Fruit fly (Drosophila melanogaster) whole organism, embryonic: ENCODE results near the gene Cyp318a1.

ENCODE experiments used
- ATbp ChIP-seq: fragments of 200-800 bp; sonication (Bioruptor generic); optimal IDR thresholded peaks from 2 replicates; lab custom pipeline; 2017; ENCODE audit warnings: missing biosample characterization, mild to moderate bottlenecking, missing genetic modification characterization, missing genetic modification reagents
- Adf1 ChIP-seq: fragments of 200-800 bp; sonication (Bioruptor generic); IDR thresholded peaks from 2 replicates; pipeline ENCODE4 v1.3.6; 2022; ENCODE audit warnings: missing biosample characterization, missing genetic modification characterization
- CG11456 ChIP-seq: fragments of 200-800 bp; sonication (Bioruptor generic); IDR thresholded peaks from 3 replicates; pipeline ENCODE4 v1.3.6; 2022; ENCODE audit warnings: missing biosample characterization, missing genetic modification characterization
- CG11723 ChIP-seq: fragments of 200-800 bp; sonication (Bioruptor generic); optimal IDR thresholded peaks from 2 replicates; lab custom pipeline; 2017; ENCODE audit warnings: missing biosample characterization, mild to moderate bottlenecking, missing genetic modification characterization
- CG13123 ChIP-seq: fragments of 200-800 bp; sonication (Bioruptor generic); optimal IDR thresholded peaks from 2 replicates; lab custom pipeline; 2016; ENCODE audit warnings: missing biosample characterization, missing genetic modification characterization
- CG14710 ChIP-seq: fragments of 200-800 bp; sonication (Bioruptor generic); optimal IDR thresholded peaks from 3 replicates; lab custom pipeline; 2019; ENCODE audit warnings: missing biosample characterization, mild to moderate bottlenecking, missing genetic modification characterization, moderate library complexity
- CG17359 ChIP-seq: fragments of 200-800 bp; sonication (Bioruptor generic); optimal IDR thresholded peaks from 3 replicates; lab custom pipeline; 2018; ENCODE audit warnings: missing biosample characterization, mild to moderate bottlenecking, missing genetic modification characterization, moderate library complexity
- CG17912 ChIP-seq: fragments of 200-800 bp; sonication (Bioruptor generic); optimal IDR thresholded peaks from 2 replicates; lab custom pipeline; 2018; ENCODE audit warnings: missing biosample characterization, mild to moderate bottlenecking, missing genetic modification characterization
- CG18262 ChIP-seq: fragments of 200-800 bp; optimal IDR thresholded peaks from 3 replicates; lab custom pipeline; 2019; ENCODE audit warnings: missing biosample characterization, mild to moderate bottlenecking, missing genetic modification characterization, moderate library complexity
- CG2678 ChIP-seq: fragments of 200-800 bp; sonication (Bioruptor generic); optimal IDR thresholded peaks from 3 replicates; lab custom pipeline; 2019; ENCODE audit warnings: missing biosample characterization, mild to moderate bottlenecking, missing genetic modification characterization, moderate library complexity
- CG2712 ChIP-seq: fragments of 200-800 bp; optimal IDR thresholded peaks from 3 replicates; lab custom pipeline; 2019; ENCODE audit warnings: missing biosample characterization, mild to moderate bottlenecking, missing genetic modification characterization, moderate library complexity
- CG30403 ChIP-seq: fragments of 200-800 bp; sonication (Bioruptor generic); optimal IDR thresholded peaks from 3 replicates; lab custom pipeline; 2016; ENCODE audit warnings: missing biosample characterization, missing genetic modification characterization
- CG43689 ChIP-seq: fragments of 200-800 bp; sonication (Bioruptor generic); IDR thresholded peaks from 2 replicates; pipeline ENCODE4 v1.3.6; 2022; ENCODE audit warnings: missing biosample characterization, missing genetic modification characterization
- CG7556 ChIP-seq: fragments of 200-800 bp; sonication (Bioruptor generic); optimal IDR thresholded peaks from 2 replicates; lab custom pipeline; 2017; ENCODE audit warnings: missing biosample characterization, mild to moderate bottlenecking, missing genetic modification characterization
- CG7839 ChIP-seq: fragments of 200-800 bp; sonication (Bioruptor generic); optimal IDR thresholded peaks from 3 replicates; lab custom pipeline; 2018; ENCODE audit warnings: missing biosample characterization, mild to moderate bottlenecking, missing genetic modification characterization, moderate library complexity
- CG8924 ChIP-seq: fragments of 200-800 bp; optimal IDR thresholded peaks from 3 replicates; lab custom pipeline; 2019; ENCODE audit warnings: missing biosample characterization, mild to moderate bottlenecking, missing genetic modification characterization, moderate library complexity
- CoRest ChIP-seq: fragments of 200-800 bp; sonication (Bioruptor generic); optimal IDR thresholded peaks from 3 replicates; lab custom pipeline; 2018; ENCODE audit warnings: missing biosample characterization, mild to moderate bottlenecking, missing genetic modification characterization, moderate library complexity
- D ChIP-seq, 2 experiments: fragments of 200-800 bp in 1 of 2; fragments of >200 bp in 1 of 2; sonication (Bioruptor generic) in 1 of 2; optimal IDR thresholded peaks; 2 replicates in 1 of 2; 3 replicates in 1 of 2; lab custom pipeline; 2017; ENCODE audit warnings: mild to moderate bottlenecking in 1 of 2, missing biosample characterization in 1 of 2, missing genetic modification characterization in 1 of 2, missing genetic modification reagents in 1 of 2
- Hr51 ChIP-seq, 2 experiments: fragments of 200-800 bp; sonication (Bioruptor generic); optimal IDR thresholded peaks; 2 replicates in 1 of 2; 3 replicates in 1 of 2; lab custom pipeline; 2016 to 2018; ENCODE audit warnings: missing biosample characterization in 2 of 2, missing genetic modification characterization in 2 of 2, mild to moderate bottlenecking in 1 of 2, moderate library complexity in 1 of 2
- Hr78 ChIP-seq, 2 experiments: fragments of 200-800 bp in 1 of 2; fragments of >200 bp in 1 of 2; sonication (Bioruptor generic) in 1 of 2; optimal IDR thresholded peaks; 2 replicates each; lab custom pipeline; 2017 to 2019; ENCODE audit warnings: missing biosample characterization in 2 of 2, missing genetic modification characterization in 2 of 2, mild to moderate bottlenecking in 1 of 2, moderate library complexity in 1 of 2
- Mes4 ChIP-seq: fragments of 200-800 bp; sonication (Bioruptor generic); optimal IDR thresholded peaks from 2 replicates; lab custom pipeline; 2016; ENCODE audit warnings: missing biosample characterization, missing genetic modification characterization
- NC2α ChIP-seq: fragments of 200-800 bp; sonication (Bioruptor generic); optimal IDR thresholded peaks from 2 replicates; lab custom pipeline; 2016; ENCODE audit warnings: missing biosample characterization, missing genetic modification characterization
- PHDP ChIP-seq: fragments of 200-800 bp; sonication (Bioruptor generic); optimal IDR thresholded peaks from 3 replicates; lab custom pipeline; 2018; ENCODE audit warnings: missing biosample characterization, mild to moderate bottlenecking, missing genetic modification characterization, moderate library complexity
- Pdp1 ChIP-seq, 2 experiments: fragments of 200-800 bp; sonication (Bioruptor generic); optimal IDR thresholded peaks; 3 replicates each; lab custom pipeline; 2016; ENCODE audit warnings: missing biosample characterization in 2 of 2, missing genetic modification characterization in 2 of 2, mild to moderate bottlenecking in 1 of 2, moderate library complexity in 1 of 2
- Rfx ChIP-seq: fragments of 200-800 bp; sonication (Bioruptor generic); IDR thresholded peaks from 2 replicates; pipeline ENCODE4 v1.3.6; 2022; ENCODE audit warnings: missing biosample characterization, missing genetic modification characterization
- Sox100B ChIP-seq: fragments of 200-800 bp; sonication (Bioruptor generic); optimal IDR thresholded peaks from 3 replicates; lab custom pipeline; 2018; ENCODE audit warnings: missing biosample characterization, mild to moderate bottlenecking, missing genetic modification characterization
- Sox102F ChIP-seq: fragments of 200-800 bp; sonication (Bioruptor generic); optimal IDR thresholded peaks from 2 replicates; lab custom pipeline; 2018; ENCODE audit warnings: missing biosample characterization, mild to moderate bottlenecking, missing genetic modification characterization, moderate library complexity
- Ssrp ChIP-seq: fragments of 200-800 bp; sonication (Bioruptor generic); optimal IDR thresholded peaks from 2 replicates; lab custom pipeline; 2018; ENCODE audit warnings: missing biosample characterization, mild to moderate bottlenecking, missing genetic modification characterization, moderate library complexity
- Xbp1 ChIP-seq: fragments of 200-800 bp; sonication (Bioruptor generic); optimal IDR thresholded peaks from 3 replicates; lab custom pipeline; 2016; ENCODE audit warnings: missing biosample characterization, mild to moderate bottlenecking, missing genetic modification characterization
- abd-A ChIP-seq: fragments of 200-800 bp; sonication (Bioruptor generic); optimal IDR thresholded peaks from 3 replicates; lab custom pipeline; 2019; ENCODE audit warnings: missing biosample characterization, mild to moderate bottlenecking, missing genetic modification characterization, moderate library complexity
- ash1 ChIP-seq: fragments of 200-800 bp; sonication (Bioruptor generic); optimal IDR thresholded peaks from 2 replicates; lab custom pipeline; 2018; ENCODE audit warnings: missing biosample characterization, mild to moderate bottlenecking, missing genetic modification characterization
- az2 ChIP-seq: fragments of 200-800 bp; sonication (Bioruptor generic); optimal IDR thresholded peaks from 3 replicates; lab custom pipeline; 2016; ENCODE audit warnings: missing biosample characterization, missing genetic modification characterization
- bbx ChIP-seq: fragments of 200-800 bp; sonication (Bioruptor generic); IDR thresholded peaks from 2 replicates; pipeline ENCODE4 v1.3.6; 2022; ENCODE audit warnings: missing biosample characterization, missing genetic modification characterization; ENCODE audit not compliant: partially characterized antibody
- bigmax ChIP-seq: fragments of 200-800 bp; sonication (Bioruptor generic); optimal IDR thresholded peaks from 2 replicates; lab custom pipeline; 2018; ENCODE audit warnings: missing biosample characterization, mild to moderate bottlenecking, missing genetic modification characterization
- dmrt99B ChIP-seq: fragments of 200-800 bp; sonication (Bioruptor generic); optimal IDR thresholded peaks from 2 replicates; lab custom pipeline; 2018; ENCODE audit warnings: missing biosample characterization, mild to moderate bottlenecking, missing genetic modification characterization, moderate library complexity
- eve ChIP-seq, 2 experiments: fragments of >200 bp; optimal IDR thresholded peaks; 2 replicates each; lab custom pipeline; 2017; ENCODE audit warnings: missing biosample characterization in 2 of 2, missing genetic modification characterization in 2 of 2
- fd96Cb ChIP-seq: fragments of 200-800 bp; sonication (Bioruptor generic); optimal IDR thresholded peaks from 2 replicates; lab custom pipeline; 2018; ENCODE audit warnings: missing biosample characterization, mild to moderate bottlenecking, missing genetic modification characterization, moderate library complexity
- grau ChIP-seq: fragments of 200-800 bp; optimal IDR thresholded peaks from 3 replicates; lab custom pipeline; 2019; ENCODE audit warnings: missing biosample characterization, mild to moderate bottlenecking, missing genetic modification characterization, moderate library complexity
- gsb-n ChIP-seq: fragments of 200-800 bp; sonication (Bioruptor generic); optimal IDR thresholded peaks from 3 replicates; lab custom pipeline; 2018; ENCODE audit warnings: missing biosample characterization, mild to moderate bottlenecking, missing genetic modification characterization
- lab ChIP-seq: fragments of 200-800 bp; sonication (Bioruptor generic); optimal IDR thresholded peaks from 3 replicates; lab custom pipeline; 2017; ENCODE audit warnings: missing biosample characterization, missing genetic modification characterization, mild to moderate bottlenecking, moderate library complexity, missing genetic modification reagents
- lilli ChIP-seq: fragments of 200-800 bp; sonication (Bioruptor generic); optimal IDR thresholded peaks from 3 replicates; lab custom pipeline; 2016; ENCODE audit warnings: missing biosample characterization, missing genetic modification characterization
- mirr ChIP-seq: fragments of 200-800 bp; sonication (Bioruptor generic); optimal IDR thresholded peaks from 3 replicates; lab custom pipeline; 2018; ENCODE audit warnings: missing biosample characterization, mild to moderate bottlenecking, missing genetic modification characterization
- pb ChIP-seq: fragments of 200-800 bp; sonication (Bioruptor generic); optimal IDR thresholded peaks from 3 replicates; lab custom pipeline; 2016; ENCODE audit warnings: missing biosample characterization, missing genetic modification characterization
- phol ChIP-seq: fragments of 200-800 bp; sonication (Bioruptor generic); optimal IDR thresholded peaks from 3 replicates; lab custom pipeline; 2018; ENCODE audit warnings: missing biosample characterization, mild to moderate bottlenecking, missing genetic modification characterization, moderate library complexity
- rib ChIP-seq: fragments of 200-800 bp; sonication (Bioruptor generic); IDR thresholded peaks from 2 replicates; pipeline ENCODE4 v1.3.6; 2022; ENCODE audit warnings: missing biosample characterization, missing genetic modification characterization
- slbo ChIP-seq: fragments of 200-800 bp; sonication (Bioruptor generic); IDR thresholded peaks from 2 replicates; pipeline ENCODE4 v1.3.6; 2022; ENCODE audit warnings: missing biosample characterization, missing genetic modification characterization
- stwl ChIP-seq: fragments of 200-800 bp; sonication (Bioruptor generic); optimal IDR thresholded peaks from 3 replicates; lab custom pipeline; 2018; ENCODE audit warnings: missing biosample characterization, mild to moderate bottlenecking, missing genetic modification characterization, moderate library complexity
- tx ChIP-seq: fragments of 200-800 bp; sonication (Bioruptor generic); optimal IDR thresholded peaks from 2 replicates; lab custom pipeline; 2016; ENCODE audit warnings: missing biosample characterization, missing genetic modification characterization
- unpg ChIP-seq: fragments of 200-800 bp; sonication (Bioruptor generic); optimal IDR thresholded peaks from 3 replicates; lab custom pipeline; 2018; ENCODE audit warnings: missing biosample characterization, mild to moderate bottlenecking, missing genetic modification characterization, moderate library complexity

Gene Cyp318a1

dm6 chrX:12076243-12076642, 43.8 kb downstream of the Cyp318a1 start (continued):
- TF ChIP-seq gsb-n, result peak; percentile 0
- TF ChIP-seq unpg, result peak; percentile 24
- peak; percentile 26 for TF ChIP-seq phol (tag; lab: Kevin White, UChicago)
- no peak for TF ChIP-seq abd-A
- TF ChIP-seq dmrt99B (tag; lab: Kevin White, UChicago), result peak; percentile 55
- peak; percentile 37 for TF ChIP-seq grau (tag; lab: Kevin White, UChicago)
- peak; percentile 22 for TF ChIP-seq CoRest (tag; lab: Kevin White, UChicago)
- TF ChIP-seq D (optimal IDR thresholded peaks at IDR 0.05; lab: Kevin White, UChicago), result no peak
- peak; percentile 25 for TF ChIP-seq D (GFP tag; optimal IDR thresholded peaks at IDR 0.05; lab: Kevin White, UChicago)
- peak; percentile 59 for TF ChIP-seq CG2678 (tag; lab: Kevin White, UChicago)
- peak; percentile 20 for TF ChIP-seq Ssrp (tag; lab: Kevin White, UChicago)
- peak; percentile 40 for TF ChIP-seq CG7839 (tag; lab: Kevin White, UChicago)
- TF ChIP-seq slbo (GFP tag; lab: Robert Waterston, UW), result 0 out of 2 replicates have a peak, but pooled peaks have one; percentile 22
- peak; percentile 28 for TF ChIP-seq Sox102F (GFP tag; lab: Kevin White, UChicago)
- TF ChIP-seq Xbp1 (GFP tag; lab: Kevin White, UChicago), result peak; percentile 12
- TF ChIP-seq CG30403 (GFP tag; lab: Kevin White, UChicago), result peak; percentile 10
- TF ChIP-seq CG11456 (GFP tag; lab: Robert Waterston, UW), result no peak
- peak; percentile 6 for TF ChIP-seq fd96Cb
- peak; percentile 44 for TF ChIP-seq lab (GFP tag; lab: Kevin White, UChicago)
- TF ChIP-seq lilli (GFP tag; lab: Kevin White, UChicago), result no peak
- peak; percentile 17 for TF ChIP-seq CG14710 (tag; lab: Kevin White, UChicago)
- TF ChIP-seq PHDP (tag; lab: Kevin White, UChicago), result peak; percentile 10
- no peak for TF ChIP-seq CG13123
- TF ChIP-seq Sox100B (GFP tag; lab: Kevin White, UChicago), result peak; percentile 2
- TF ChIP-seq CG18262 (tag; lab: Kevin White, UChicago), result peak; percentile 23
- TF ChIP-seq CG8924 (tag; lab: Kevin White, UChicago), result peak; percentile 24
- no peak for TF ChIP-seq Adf1 (GFP tag; lab: Robert Waterston, UW)
- no peak for TF ChIP-seq Hr78 (GFP tag; optimal IDR thresholded peaks at IDR 0.05; lab: Kevin White, UChicago)
- peak; percentile 45 for TF ChIP-seq CG7556 (GFP tag; lab: Kevin White, UChicago)
- TF ChIP-seq, all 482 proteins: peak for 54

- TF ChIP-seq bigmax (GFP tag; lab: Kevin White, UChicago), result no peak
- no peak for TF ChIP-seq ash1 (GFP tag; lab: Kevin White, UChicago)
- TF ChIP-seq ATbp (GFP tag; lab: Kevin White, UChicago), result no peak
- no peak for TF ChIP-seq tx (GFP tag; lab: Kevin White, UChicago)
- no peak for TF ChIP-seq bbx (GFP tag; lab: Robert Waterston, UW)
- TF ChIP-seq pb (GFP tag; lab: Kevin White, UChicago), result no peak
- no peak for TF ChIP-seq CG17912 (GFP tag; lab: Kevin White, UChicago)
- TF ChIP-seq az2 (GFP tag; lab: Kevin White, UChicago), result no peak
- TF ChIP-seq rib (GFP tag; lab: Robert Waterston, UW), result no peak
- TF ChIP-seq Mes4 (GFP tag; lab: Kevin White, UChicago), result no peak
- TF ChIP-seq Pdp1 (GFP tag; optimal IDR thresholded peaks at IDR 0.05; lab: Kevin White, UChicago), result no peak
- no peak for TF ChIP-seq mirr (GFP tag; lab: Kevin White, UChicago)
- peak; percentile 7 for TF ChIP-seq CG17359 (tag; lab: Kevin White, UChicago)
- TF ChIP-seq Rfx (GFP tag; lab: Robert Waterston, UW), result no peak
- no peak for TF ChIP-seq stwl (tag; lab: Kevin White, UChicago)
- peak in 1 of 2 experiments; percentile 20 for TF ChIP-seq Hr51 (GFP tag; optimal IDR thresholded peaks at IDR 0.05; lab: Kevin White, UChicago)
- peak in 1 of 2 experiments; percentile 20 for TF ChIP-seq eve (GFP tag; optimal IDR thresholded peaks at IDR 0.05; lab: Kevin White, UChicago)
- TF ChIP-seq NC2α (GFP tag; lab: Kevin White, UChicago), result no peak
- TF ChIP-seq CG43689 (GFP tag; lab: Robert Waterston, UW), result no peak
- TF ChIP-seq CG11723 (GFP tag; lab: Kevin White, UChicago), result no peak
- peak; percentile 29 for TF ChIP-seq CG2712
Observed at dm6 chrX:12082244-12082643, 49.8 kb downstream of the Cyp318a1 start.
